Worm (Caenorhabditis elegans) whole organism, young adult: ENCODE measurements around the gene glb-15.

ENCODE experiments used
- B0035.1 ChIP-seq: sonication (generic microtip); optimal IDR thresholded peaks from 2 replicates; lab custom pipeline; 2016; ENCODE audit warnings: missing genetic modification characterization, mild to moderate bottlenecking, missing compliant biosample characterization, missing genotype, missing genetic modification reagents
- F22D6.2 ChIP-seq: sonication (generic microtip); optimal IDR thresholded peaks from 2 replicates; lab custom pipeline; 2016; ENCODE audit warnings: mild to moderate bottlenecking, missing genetic modification characterization, missing compliant biosample characterization
- F39B2.1 ChIP-seq: fragments of 200-800 bp; sonication (Bioruptor generic); IDR thresholded peaks from 2 replicates; pipeline ENCODE4 v1.3.6; 2022; ENCODE audit warnings: missing genetic modification reagents, missing genetic modification characterization, missing compliant biosample characterization
- F52B5.7 ChIP-seq: sonication (generic microtip); optimal IDR thresholded peaks from 2 replicates; lab custom pipeline; 2016; ENCODE audit warnings: mild to moderate bottlenecking, missing genetic modification characterization, missing compliant biosample characterization
- F57C9.4 ChIP-seq: sonication (generic microtip); optimal IDR thresholded peaks from 2 replicates; lab custom pipeline; 2017; ENCODE audit warnings: mild to moderate bottlenecking, missing genetic modification characterization, missing compliant biosample characterization
- Y53F4B.3 ChIP-seq: fragments of 200-800 bp; sonication (Bioruptor generic); IDR thresholded peaks from 2 replicates; pipeline ENCODE4 v1.3.6; 2022; ENCODE audit warnings: missing genetic modification reagents, missing genetic modification characterization, missing compliant biosample characterization
- Y67H2A.10 ChIP-seq: fragments of 200-800 bp; sonication (Bioruptor generic); conservative IDR thresholded peaks from 2 replicates; pipeline ENCODE4 v1.3.6; 2022; ENCODE audit warnings: missing genetic modification reagents, missing genetic modification characterization, missing compliant biosample characterization
- Y95B8A.8 ChIP-seq: fragments of 200-800 bp; sonication (Bioruptor generic); IDR thresholded peaks from 2 replicates; pipeline ENCODE4 v1.3.6; 2022; ENCODE audit warnings: missing genetic modification reagents, missing genetic modification characterization, missing compliant biosample characterization
- ZK185.1 ChIP-seq: sonication (generic microtip); optimal IDR thresholded peaks from 2 replicates; lab custom pipeline; 2016; ENCODE audit warnings: mild to moderate bottlenecking, missing genetic modification characterization, missing compliant biosample characterization; ENCODE audit not compliant: poor library complexity, severe bottlenecking
- aptf-2 ChIP-seq: fragments of 200-800 bp; sonication (Bioruptor generic); conservative IDR thresholded peaks from 2 replicates; pipeline ENCODE4 v1.3.6; 2022; ENCODE audit warnings: missing genetic modification reagents, missing genetic modification characterization, missing compliant biosample characterization
- atf-7 ChIP-seq: sonication (generic microtip); optimal IDR thresholded peaks from 2 replicates; lab custom pipeline; 2017; ENCODE audit warnings: mild to moderate bottlenecking, missing genetic modification characterization, missing compliant biosample characterization
- attf-5 ChIP-seq: fragments of 200-800 bp; sonication (Bioruptor generic); optimal IDR thresholded peaks from 2 replicates; lab custom pipeline; 2018; ENCODE audit warnings: mild to moderate bottlenecking, missing genetic modification characterization, missing compliant biosample characterization
- cebp-1 ChIP-seq, 2 experiments: fragments of 200-800 bp in 1 of 2; sonication (Bioruptor generic) in 1 of 2; sonication (generic microtip) in 1 of 2; IDR thresholded peaks in 1 of 2; optimal IDR thresholded peaks in 1 of 2; 2 replicates each; pipeline versions ENCODE4 v1.3.6 to Lab custom; 2017 to 2022; ENCODE audit warnings: missing compliant biosample characterization in 2 of 2, missing genetic modification characterization in 2 of 2, mild to moderate bottlenecking in 1 of 2, missing genetic modification reagents in 1 of 2, moderate library complexity in 1 of 2
- chd-7 ChIP-seq: sonication (generic microtip); optimal IDR thresholded peaks from 2 replicates; lab custom pipeline; 2016; ENCODE audit warnings: mild to moderate bottlenecking, missing genetic modification characterization, moderate library complexity, missing compliant biosample characterization
- dpff-1 ChIP-seq: sonication (generic microtip); optimal IDR thresholded peaks from 2 replicates; lab custom pipeline; 2017; ENCODE audit warnings: mild to moderate bottlenecking, missing genetic modification characterization, missing compliant biosample characterization
- egl-44 ChIP-seq: fragments of 200-800 bp; sonication (Bioruptor generic); IDR thresholded peaks from 2 replicates; pipeline ENCODE4 v1.3.6; 2022; ENCODE audit warnings: missing genetic modification reagents, missing genetic modification characterization, missing compliant biosample characterization
- egrh-3 ChIP-seq: fragments of 200-800 bp; sonication (Bioruptor generic); IDR thresholded peaks from 2 replicates; pipeline ENCODE4 v1.3.6; 2022; ENCODE audit warnings: missing genetic modification reagents, missing genetic modification characterization, missing compliant biosample characterization
- gei-17 ChIP-seq: fragments of 200-800 bp; sonication (Bioruptor generic); optimal IDR thresholded peaks from 2 replicates; lab custom pipeline; 2018; ENCODE audit warnings: mild to moderate bottlenecking, missing genetic modification characterization, missing compliant biosample characterization
- him-1 ChIP-seq: sonication (generic microtip); optimal IDR thresholded peaks from 2 replicates; lab custom pipeline; 2016; ENCODE audit warnings: missing genotype, missing genetic modification reagents, missing genetic modification characterization, missing compliant biosample characterization
- hlh-12 ChIP-seq: sonication (generic microtip); optimal IDR thresholded peaks from 2 replicates; lab custom pipeline; 2016; ENCODE audit warnings: missing genetic modification characterization, missing compliant biosample characterization
- hmg-20 ChIP-seq: fragments of 200-800 bp; sonication (Bioruptor generic); IDR thresholded peaks from 2 replicates; pipeline ENCODE4 v1.3.6; 2022; ENCODE audit warnings: missing genetic modification reagents, missing genetic modification characterization, missing compliant biosample characterization
- hrde-1 ChIP-seq: sonication (generic microtip); optimal IDR thresholded peaks from 2 replicates; lab custom pipeline; 2016; ENCODE audit warnings: missing genetic modification characterization, mild to moderate bottlenecking, missing compliant biosample characterization, moderate library complexity, missing genotype, missing genetic modification reagents, borderline replicate concordance
- lin-54 ChIP-seq: fragments of 200-800 bp; sonication (Bioruptor generic); optimal IDR thresholded peaks from 2 replicates; lab custom pipeline; 2018; ENCODE audit warnings: mild to moderate bottlenecking, missing genetic modification characterization, missing compliant biosample characterization
- madf-10 ChIP-seq: sonication (generic microtip); optimal IDR thresholded peaks from 2 replicates; lab custom pipeline; 2016; ENCODE audit warnings: mild to moderate bottlenecking, missing genetic modification characterization, missing compliant biosample characterization
- madf-3 ChIP-seq: fragments of 200-800 bp; sonication (Bioruptor generic); IDR thresholded peaks from 2 replicates; pipeline ENCODE4 v1.3.6; 2022; ENCODE audit warnings: missing genetic modification reagents, missing genetic modification characterization, missing compliant biosample characterization
- madf-6 ChIP-seq: fragments of 200-800 bp; sonication (Bioruptor generic); IDR thresholded peaks from 2 replicates; pipeline ENCODE4 v1.3.6; 2022; ENCODE audit warnings: missing genetic modification reagents, missing genetic modification characterization, missing compliant biosample characterization
- mel-28 ChIP-seq: sonication (generic microtip); optimal IDR thresholded peaks from 2 replicates; lab custom pipeline; 2016; ENCODE audit warnings: borderline replicate concordance, mild to moderate bottlenecking, missing genetic modification characterization, missing compliant biosample characterization
- mes-4 ChIP-seq: sonication (generic microtip); optimal IDR thresholded peaks from 2 replicates; lab custom pipeline; 2016; ENCODE audit warnings: missing genotype, missing genetic modification characterization, missing compliant biosample characterization
- mxl-1 ChIP-seq: sonication (generic microtip); optimal IDR thresholded peaks from 2 replicates; lab custom pipeline; 2016; ENCODE audit warnings: missing genetic modification characterization, missing compliant biosample characterization
- nfya-1 ChIP-seq: sonication (generic microtip); optimal IDR thresholded peaks from 2 replicates; lab custom pipeline; 2017; ENCODE audit warnings: antibody characterized with exemption, missing compliant biosample characterization, missing genetic modification characterization, borderline replicate concordance; ENCODE audit not compliant: insufficient read depth
- nfyb-1 ChIP-seq: fragments of 200-800 bp; sonication (Bioruptor generic); IDR thresholded peaks from 2 replicates; pipeline ENCODE4 v1.3.6; 2022; ENCODE audit warnings: missing genetic modification reagents, missing genetic modification characterization, missing compliant biosample characterization
- nhr-179 ChIP-seq: sonication (generic microtip); optimal IDR thresholded peaks from 2 replicates; lab custom pipeline; 2016; ENCODE audit warnings: mild to moderate bottlenecking, missing genetic modification characterization, missing compliant biosample characterization
- nhr-90 ChIP-seq: sonication (generic microtip); optimal IDR thresholded peaks from 2 replicates; lab custom pipeline; 2016; ENCODE audit warnings: missing genotype, mild to moderate bottlenecking, missing genetic modification characterization, missing compliant biosample characterization
- pha-4 ChIP-seq: fragments of 150-350 bp; sonication (generic microtip); optimal IDR thresholded peaks from 2 replicates; lab custom pipeline; 2014; ENCODE audit warnings: missing biosample characterization, missing genetic modification reagents, missing genetic modification characterization
- rec-8 ChIP-seq, 2 experiments: sonication (generic microtip); optimal IDR thresholded peaks; 2 replicates each; lab custom pipeline; 2016; ENCODE audit warnings: mild to moderate bottlenecking in 2 of 2, missing genetic modification characterization in 2 of 2, missing genetic modification reagents in 2 of 2, missing genotype in 2 of 2, missing biosample characterization in 1 of 2, missing compliant biosample characterization in 1 of 2, moderate library complexity in 1 of 2
- sdz-38 ChIP-seq: sonication (generic microtip); optimal IDR thresholded peaks from 2 replicates; lab custom pipeline; 2016; ENCODE audit warnings: missing genotype, missing genetic modification characterization, missing compliant biosample characterization
- snpc-3.4 ChIP-seq: sonication (generic microtip); optimal IDR thresholded peaks from 2 replicates; lab custom pipeline; 2017; ENCODE audit warnings: missing genetic modification characterization, mild to moderate bottlenecking, missing compliant biosample characterization, antibody characterized with exemption, moderate library complexity, missing genotype, missing genetic modification reagents
- tbp1 ChIP-seq: fragments of 200-800 bp; sonication (Bioruptor generic); optimal IDR thresholded peaks from 2 replicates; lab custom pipeline; 2018; ENCODE audit warnings: mild to moderate bottlenecking, missing genetic modification characterization, missing compliant biosample characterization
- tlf-1 ChIP-seq: fragments of 200-800 bp; sonication (Bioruptor generic); optimal IDR thresholded peaks from 2 replicates; lab custom pipeline; 2018; ENCODE audit warnings: mild to moderate bottlenecking, missing genetic modification characterization, missing compliant biosample characterization
- unc-62 ChIP-seq: fragments of 150-350 bp; optimal IDR thresholded peaks from 2 replicates; lab custom pipeline; 2014; ENCODE audit warnings: missing biosample characterization, missing genetic modification reagents, missing genetic modification characterization
- xnd-1 ChIP-seq: sonication (generic microtip); optimal IDR thresholded peaks from 2 replicates; lab custom pipeline; 2016; ENCODE audit warnings: missing genotype, missing genetic modification reagents, missing genetic modification characterization, missing compliant biosample characterization
- ztf-22 ChIP-seq: fragments of 200-800 bp; sonication (Bioruptor generic); optimal IDR thresholded peaks from 2 replicates; lab custom pipeline; 2018; ENCODE audit warnings: mild to moderate bottlenecking, missing genetic modification characterization, moderate library complexity, missing compliant biosample characterization
- ztf-3 ChIP-seq: fragments of 200-800 bp; sonication (Bioruptor generic); optimal IDR thresholded peaks from 2 replicates; lab custom pipeline; 2018; ENCODE audit warnings: mild to moderate bottlenecking, missing genetic modification characterization, missing compliant biosample characterization

Gene glb-15

ce11 chrV:11644166-11644565 lies 26.1 kb upstream of the glb-15 start, which contains the start of gene bir-1 (continued):
- TF ChIP-seq nfya-1 (tag; lab: Kevin White, UChicago) (no peak), aptf-2 (no peak), hrde-1 (tag; lab: Kevin White, UChicago) (no peak), egl-44 (GFP tag; lab: Robert Waterston, UW) (no peak), nhr-179 (tag; lab: Kevin White, UChicago) (no peak), tbp1 (GFP tag; lab: Kevin White, UChicago) (peak; percentile 22), F52B5.7 (tag; lab: Kevin White, UChicago) (no peak), B0035.1 (tag; lab: Kevin White, UChicago) (no peak), madf-3 (GFP tag; lab: Robert Waterston, UW) (no peak), lin-54 (peak; percentile 32), chd-7 (tag; lab: Kevin White, UChicago) (no peak), dpff-1 (tag; lab: Kevin White, UChicago) (no peak), xnd-1 (tag; lab: Kevin White, UChicago) (no peak), Y53F4B.3 (GFP tag; lab: Robert Waterston, UW) (no peak), him-1 (tag; lab: Kevin White, UChicago) (peak; percentile 21), F57C9.4 (tag; lab: Kevin White, UChicago) (no peak), tlf-1 (no peak), hmg-20 (GFP tag; lab: Robert Waterston, UW) (no peak), Y95B8A.8 (GFP tag; lab: Robert Waterston, UW) (peak; percentile 46; the same call in 1 of the 2 replicates), mel-28 (tag; lab: Kevin White, UChicago) (no peak), snpc-3.4 (tag; lab: Kevin White, UChicago) (no peak), unc-62 (GFP tag; lab: Kevin White, UChicago) (no peak), mes-4 (tag; lab: Kevin White, UChicago) (no peak), gei-17 (no peak), ztf-3 (no peak), F22D6.2 (tag; lab: Kevin White, UChicago) (no peak), egrh-3 (GFP tag; lab: Robert Waterston, UW) (no peak), sdz-38 (tag; lab: Kevin White, UChicago) (no peak), Y67H2A.10 (0 out of 2 replicates have a peak, but pooled peaks have one; percentile 23), attf-5 (peak; percentile 81), mxl-1 (tag; lab: Kevin White, UChicago) (no peak), F39B2.1 (GFP tag; lab: Robert Waterston, UW) (no peak), cebp-1 (GFP tag; IDR thresholded peaks at IDR 0.05; lab: Robert Waterston, UW) (no peak), cebp-1 (tag; optimal IDR thresholded peaks at IDR 0.05; lab: Kevin White, UChicago) (peak; percentile 52), pha-4 (tag; lab: Kevin White, UChicago) (no peak), ztf-22 (GFP tag; lab: Kevin White, UChicago) (no peak), nhr-90 (tag; lab: Kevin White, UChicago) (no peak), rec-8 (tag; optimal IDR thresholded peaks at IDR 0.05; lab: Kevin White, UChicago) (peak in 1 of 2 experiments; percentile 7), ZK185.1 (tag; lab: Kevin White, UChicago) (peak; percentile 51), madf-10 (peak; percentile 35), madf-6 (GFP tag; lab: Robert Waterston, UW) (peak; percentile 57; the same call in 1 of the 2 replicates), nfyb-1 (GFP tag; lab: Robert Waterston, UW) (no peak), atf-7 (no peak), hlh-12 (tag; lab: Kevin White, UChicago) (no peak)
